Worm (Caenorhabditis elegans) whole organism, mixed stage, embryonic: ENCODE measurements around the gene T06A1.1.

ENCODE experiments used
- M03D4.4 ChIP-seq: sonication (generic microtip); optimal IDR thresholded peaks from 2 replicates; lab custom pipeline; 2017; ENCODE audit warnings: mild to moderate bottlenecking, missing genetic modification characterization, missing compliant biosample characterization
- ceh-39 ChIP-seq: fragments of 150-350 bp; optimal IDR thresholded peaks from 2 replicates; lab custom pipeline; 2014; ENCODE audit warnings: missing biosample characterization, missing genetic modification characterization
- ceh-43 ChIP-seq: fragments of 200-800 bp; sonication (Bioruptor generic); optimal IDR thresholded peaks from 2 replicates; lab custom pipeline; 2018; ENCODE audit warnings: mild to moderate bottlenecking, missing genetic modification characterization, moderate library complexity, missing compliant biosample characterization
- ceh-83 ChIP-seq: fragments of 200-800 bp; sonication (Bioruptor generic); optimal IDR thresholded peaks from 2 replicates; lab custom pipeline; 2018; ENCODE audit warnings: mild to moderate bottlenecking, missing genetic modification characterization, missing compliant biosample characterization
- ces-1 ChIP-seq: fragments of 150-350 bp; optimal IDR thresholded peaks from 2 replicates; lab custom pipeline; 2014; ENCODE audit warnings: missing biosample characterization, missing genetic modification reagents, missing genetic modification characterization
- cnd-1 ChIP-seq: fragments of 200-800 bp; sonication (Bioruptor generic); optimal IDR thresholded peaks from 2 replicates; lab custom pipeline; 2018; ENCODE audit warnings: mild to moderate bottlenecking, missing genetic modification characterization, missing compliant biosample characterization
- elt-1 ChIP-seq: sonication (generic microtip); optimal IDR thresholded peaks from 2 replicates; lab custom pipeline; 2017; ENCODE audit warnings: missing genetic modification characterization, mild to moderate bottlenecking, missing compliant biosample characterization, antibody characterized with exemption, moderate library complexity, borderline replicate concordance; ENCODE audit not compliant: insufficient read depth
- elt-3 ChIP-seq: fragments of 150-350 bp; optimal IDR thresholded peaks from 2 replicates; lab custom pipeline; 2014; ENCODE audit warnings: missing biosample characterization, missing genetic modification characterization
- flh-1 ChIP-seq: fragments of 200-800 bp; sonication (Bioruptor generic); optimal IDR thresholded peaks from 2 replicates; lab custom pipeline; 2018; ENCODE audit warnings: mild to moderate bottlenecking, missing genetic modification characterization, moderate library complexity, missing compliant biosample characterization
- ham-2 ChIP-seq: fragments of 200-800 bp; sonication (Bioruptor generic); optimal IDR thresholded peaks from 2 replicates; lab custom pipeline; 2018; ENCODE audit warnings: mild to moderate bottlenecking, missing genetic modification characterization, missing compliant biosample characterization
- hlh-1 ChIP-seq: fragments of 150-350 bp; optimal IDR thresholded peaks from 2 replicates; lab custom pipeline; 2014; ENCODE audit warnings: missing biosample characterization, missing genetic modification reagents, missing genetic modification characterization
- lin-13 ChIP-seq: fragments of 150-350 bp; optimal IDR thresholded peaks from 2 replicates; lab custom pipeline; 2014; ENCODE audit warnings: missing biosample characterization, missing genetic modification characterization
- lin-32 ChIP-seq: fragments of 200-800 bp; sonication (Bioruptor generic); optimal IDR thresholded peaks from 2 replicates; lab custom pipeline; 2018; ENCODE audit warnings: mild to moderate bottlenecking, missing genetic modification characterization, missing compliant biosample characterization
- lsy-2 ChIP-seq: fragments of 150-350 bp; optimal IDR thresholded peaks from 2 replicates; lab custom pipeline; 2014; ENCODE audit warnings: missing biosample characterization, missing genetic modification characterization
- mab-5 ChIP-seq: fragments of 150-350 bp; optimal IDR thresholded peaks from 2 replicates; lab custom pipeline; 2014; ENCODE audit warnings: missing biosample characterization, missing genetic modification characterization
- mls-2 ChIP-seq: sonication (generic microtip); optimal IDR thresholded peaks from 2 replicates; lab custom pipeline; 2016; ENCODE audit warnings: mild to moderate bottlenecking, missing genetic modification characterization, moderate library complexity, missing compliant biosample characterization
- nhr-237 ChIP-seq: fragments of 150-350 bp; optimal IDR thresholded peaks from 2 replicates; lab custom pipeline; 2014; ENCODE audit warnings: missing biosample characterization, missing genetic modification characterization
- nhr-28 ChIP-seq: fragments of 150-350 bp; optimal IDR thresholded peaks from 2 replicates; lab custom pipeline; 2014; ENCODE audit warnings: missing biosample characterization, missing genetic modification characterization
- nhr-76 ChIP-seq: sonication (generic microtip); optimal IDR thresholded peaks from 2 replicates; lab custom pipeline; 2017; ENCODE audit warnings: missing biosample characterization, missing genetic modification characterization
- pha-4 ChIP-seq: fragments of 150-350 bp; optimal IDR thresholded peaks from 2 replicates; lab custom pipeline; 2018; ENCODE audit warnings: missing biosample characterization, missing genetic modification reagents, missing genetic modification characterization
- sem-2 ChIP-seq: fragments of 200-800 bp; sonication (Bioruptor generic); optimal IDR thresholded peaks from 2 replicates; lab custom pipeline; 2018; ENCODE audit warnings: mild to moderate bottlenecking, missing genetic modification characterization, missing compliant biosample characterization
- snpc-4 ChIP-seq: fragments of 150-350 bp; optimal IDR thresholded peaks from 2 replicates; lab custom pipeline; 2014; ENCODE audit warnings: missing biosample characterization, missing genetic modification characterization
- sptf-1 ChIP-seq: sonication (generic microtip); optimal IDR thresholded peaks from 2 replicates; lab custom pipeline; 2017; ENCODE audit warnings: mild to moderate bottlenecking, missing genetic modification characterization, moderate library complexity, missing compliant biosample characterization
- tbx-8 ChIP-seq: fragments of 200-800 bp; sonication (Bioruptor generic); optimal IDR thresholded peaks from 2 replicates; lab custom pipeline; 2018; ENCODE audit warnings: mild to moderate bottlenecking, missing genetic modification characterization, moderate library complexity, missing compliant biosample characterization
- unc-120 ChIP-seq: sonication (generic microtip); optimal IDR thresholded peaks from 2 replicates; lab custom pipeline; 2017; ENCODE audit warnings: missing genetic modification characterization, missing compliant biosample characterization; ENCODE audit not compliant: poor library complexity, severe bottlenecking
- unc-39 ChIP-seq: fragments of 150-350 bp; optimal IDR thresholded peaks from 2 replicates; lab custom pipeline; 2014; ENCODE audit warnings: missing biosample characterization, missing genetic modification characterization
- unc-62 ChIP-seq: fragments of 150-350 bp; optimal IDR thresholded peaks from 2 replicates; lab custom pipeline; 2014; ENCODE audit warnings: missing biosample characterization, missing genetic modification reagents, missing genetic modification characterization
- zip-8 ChIP-seq: fragments of 150-350 bp; optimal IDR thresholded peaks from 2 replicates; lab custom pipeline; 2014; ENCODE audit warnings: missing biosample characterization, missing genetic modification characterization
- ztf-11 ChIP-seq: fragments of 150-350 bp; optimal IDR thresholded peaks from 2 replicates; lab custom pipeline; 2014; ENCODE audit warnings: missing biosample characterization, missing genetic modification characterization

The T06A1.1 gene

ce11 chrV:1908542-1908941 is 16.8 kb downstream of the T06A1.1 start, which contains the start of gene srp-3:
Gene srp-3 (plus strand): TSS chrV:1908842.
- TF ChIP-seq unc-39 (no peak), nhr-28 (tag; lab: Kevin White, UChicago) (no peak), M03D4.4 (tag; lab: Kevin White, UChicago) (no peak), flh-1 (GFP tag; lab: Kevin White, UChicago) (no peak), zip-8 (no peak), mab-5 (tag; lab: Kevin White, UChicago) (no peak), mls-2 (tag; lab: Kevin White, UChicago) (no peak), ces-1 (GFP tag; lab: Kevin White, UChicago) (no peak)

- no peak for TF ChIP-seq ceh-83 (GFP tag; lab: Kevin White, UChicago)
- TF ChIP-seq cnd-1 (tag; lab: Kevin White, UChicago): no peak
- no peak for TF ChIP-seq nhr-237 (tag; lab: Kevin White, UChicago)
- no peak for TF ChIP-seq unc-120 (tag; lab: Kevin White, UChicago)
- no peak for TF ChIP-seq sem-2 (GFP tag; lab: Kevin White, UChicago)
- no peak for TF ChIP-seq ceh-39 (tag; lab: Kevin White, UChicago)
- no peak for TF ChIP-seq unc-62 (GFP tag; lab: Kevin White, UChicago)
- TF ChIP-seq lsy-2 (tag; lab: Kevin White, UChicago): no peak
- no peak for TF ChIP-seq elt-3
- TF ChIP-seq hlh-1: no peak
- TF ChIP-seq ztf-11 (tag; lab: Kevin White, UChicago): no peak
- TF ChIP-seq, all 35 proteins: peak for 0
Measured at ce11 chrV:1907350-1907749, 18.0 kb downstream of the T06A1.1 start, which contains the start of gene Y32G9A.5. Gene Y32G9A.5 (plus strand): TSS chrV:1907650.

DNA sequence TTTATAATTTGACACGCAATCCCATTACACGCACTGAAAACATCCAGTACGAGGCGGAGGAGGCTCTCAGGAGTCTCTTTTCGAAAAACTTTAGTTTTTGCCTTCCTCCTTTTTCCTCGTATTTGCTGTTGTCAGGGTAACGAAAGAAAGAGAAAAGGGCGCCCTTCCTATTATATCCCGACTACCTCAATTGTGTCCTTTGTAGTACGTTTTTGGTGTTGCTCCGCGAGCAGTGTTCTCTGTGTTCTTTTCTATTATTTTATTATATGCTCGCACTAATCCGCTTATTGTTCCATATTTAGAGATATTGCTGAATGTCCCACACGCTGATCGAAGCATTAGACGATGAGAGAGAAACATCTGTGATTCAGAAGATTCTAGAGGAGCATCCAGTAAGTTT is 29.9 kb downstream of the T06A1.1 start, which contains the start of gene nphp-2:
Gene nphp-2 (plus strand): TSS at position 301 of the 400 bp plus-strand sequence.
- TF ChIP-seq unc-120 (tag; lab: Kevin White, UChicago): no peak
- no peak for TF ChIP-seq cnd-1 (tag; lab: Kevin White, UChicago)
- TF ChIP-seq lin-13: no peak
- no peak for TF ChIP-seq unc-39
- TF ChIP-seq lsy-2 (tag; lab: Kevin White, UChicago): no peak
- no peak for TF ChIP-seq ceh-43 (GFP tag; lab: Kevin White, UChicago)
- no peak for TF ChIP-seq flh-1 (GFP tag; lab: Kevin White, UChicago)
- no peak for TF ChIP-seq mls-2 (tag; lab: Kevin White, UChicago)
- TF ChIP-seq ceh-83 (GFP tag; lab: Kevin White, UChicago): no peak
- TF ChIP-seq ham-2 (GFP tag; lab: Kevin White, UChicago): no peak

- TF ChIP-seq ztf-11 (tag; lab: Kevin White, UChicago) (no peak), lsy-2 (tag; lab: Kevin White, UChicago) (peak; percentile 85), elt-1 (tag; lab: Kevin White, UChicago) (no peak)
Measured at ce11 chrV:1892567-1893277, 32.7 kb downstream of the T06A1.1 start, which contains the start of gene zig-11. Gene zig-11 (minus strand): TSS chrV:1892939.

DNA sequence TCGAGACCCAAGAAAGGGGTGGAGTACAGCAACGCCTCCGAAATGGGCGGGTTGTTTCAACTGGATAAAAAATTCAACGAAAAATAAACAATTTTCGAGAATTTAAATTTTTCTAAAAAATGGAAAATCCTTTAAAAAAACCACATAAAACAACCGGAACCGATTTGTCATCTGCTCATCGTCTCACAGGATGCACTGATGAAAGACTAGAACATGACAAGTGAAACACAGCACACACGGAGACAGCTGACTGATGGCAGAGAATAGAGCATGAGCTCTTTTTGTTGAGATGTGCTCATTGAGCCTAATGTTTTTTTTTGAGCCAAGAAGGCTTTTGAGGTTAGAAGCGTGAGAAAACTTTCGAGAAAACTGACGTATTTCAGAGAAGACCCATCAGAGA is 35.4 kb downstream of the T06A1.1 start:
- TF ChIP-seq elt-1 (tag; lab: Kevin White, UChicago): no peak
- peak; percentile 48 for TF ChIP-seq hlh-1
- TF ChIP-seq, all 35 proteins: peak for 1

ce11 chrV:1888299-1888698 is 37.1 kb downstream of the T06A1.1 start:
- no peak for TF ChIP-seq hlh-1
- TF ChIP-seq, all 35 proteins: peak for 0

DNA sequence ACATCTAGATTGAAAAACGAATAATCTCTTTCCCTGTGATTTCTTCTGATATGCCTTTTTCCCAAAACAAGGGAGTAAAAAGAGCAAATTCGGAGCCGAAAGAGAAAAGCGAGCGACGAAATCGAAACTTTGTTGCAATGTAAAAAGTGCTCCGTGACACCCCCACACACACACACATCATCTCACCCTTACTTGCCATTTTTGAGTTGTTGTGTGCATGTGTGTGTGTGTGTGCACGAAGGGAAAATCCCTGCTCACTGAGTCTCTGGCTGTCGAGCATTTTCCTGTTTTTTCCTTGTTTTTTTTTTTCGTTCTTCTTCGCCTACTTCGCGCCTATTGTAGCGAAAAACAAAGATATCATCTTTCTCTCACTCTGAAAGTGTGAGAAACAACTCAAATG is 38.4 kb downstream of the T06A1.1 start:
- TF ChIP-seq tbx-8 (GFP tag; lab: Kevin White, UChicago) (no peak), lin-13 (no peak), nhr-76 (tag; lab: Kevin White, UChicago) (no peak), ztf-11 (tag; lab: Kevin White, UChicago) (no peak), unc-120 (tag; lab: Kevin White, UChicago) (no peak), unc-62 (GFP tag; lab: Kevin White, UChicago) (no peak), ham-2 (GFP tag; lab: Kevin White, UChicago) (no peak), mls-2 (tag; lab: Kevin White, UChicago) (no peak), snpc-4 (tag; lab: Kevin White, UChicago) (no peak), sptf-1 (tag; lab: Kevin White, UChicago) (no peak), zip-8 (no peak), lin-32 (GFP tag; lab: Kevin White, UChicago) (no peak), M03D4.4 (tag; lab: Kevin White, UChicago) (no peak), ceh-43 (GFP tag; lab: Kevin White, UChicago) (no peak), pha-4 (tag; lab: Kevin White, UChicago) (no peak)
- TF ChIP-seq, all 35 proteins: peak for 0
